Fruit fly (Drosophila melanogaster): ENCODE data around the gene Ten-a.
A peak's percentile ranks its signal among the peaks of the same experiment; 100 is the strongest.

Gene Ten-a

DNA sequence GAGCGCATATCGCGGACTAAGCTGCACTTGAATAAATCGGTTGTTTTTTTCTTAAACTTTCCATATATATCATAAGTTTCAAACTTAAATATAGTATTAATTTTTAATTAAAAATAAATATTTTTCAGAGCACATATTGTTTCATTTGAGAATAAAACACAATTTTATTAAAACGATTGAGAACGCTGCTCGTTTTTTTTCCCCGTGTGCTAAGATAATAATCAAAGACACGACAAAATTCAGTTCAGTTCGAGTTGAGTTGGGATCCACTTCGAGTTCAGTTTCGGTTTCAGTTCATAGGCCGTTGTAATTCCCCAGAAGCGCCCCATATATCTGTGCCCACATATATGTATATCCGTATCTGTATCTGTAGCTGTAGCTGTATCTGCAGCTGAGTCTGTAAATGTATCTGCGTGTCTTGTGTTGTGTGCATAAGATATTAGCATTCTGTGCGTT lies 179.4 kb downstream of the Ten-a start (continued):
- TF ChIP-seq usp (GFP tag; optimal IDR thresholded peaks at IDR 0.05) (no peak), bcd (GFP tag; optimal IDR thresholded peaks at IDR 0.05) (peak; percentile 58), CG12236 (GFP tag; optimal IDR thresholded peaks at IDR 0.05) (no peak), Kr (GFP tag; optimal IDR thresholded peaks at IDR 0.05) (peak; percentile 24), ERR (GFP tag; optimal IDR thresholded peaks at IDR 0.05) (no peak), Atf3 (GFP tag; optimal IDR thresholded peaks at IDR 0.05) (no peak), Xrp1 (GFP tag; IDR thresholded peaks at IDR 0.05) (peak; percentile 87), Awh (GFP tag; IDR thresholded peaks at IDR 0.05) (peak; percentile 57; the same call in 1 of the 2 replicates), CG15601 (tag; optimal IDR thresholded peaks at IDR 0.05) (peak; percentile 81), Fer3 (tag; optimal IDR thresholded peaks at IDR 0.05) (peak; percentile 45), fd64A (GFP tag; optimal IDR thresholded peaks at IDR 0.05) (no peak), NC2β (GFP tag; optimal IDR thresholded peaks at IDR 0.05) (no peak), ssp (GFP tag; IDR thresholded peaks at IDR 0.05) (peak; percentile 62), gcm (GFP tag; optimal IDR thresholded peaks at IDR 0.05) (peak; percentile 77), Bdp1 (GFP tag; optimal IDR thresholded peaks at IDR 0.05) (no peak), HLHmδ (GFP tag; optimal IDR thresholded peaks at IDR 0.05) (no peak), rib (GFP tag; IDR thresholded peaks at IDR 0.05) (no peak), CoRest (tag; optimal IDR thresholded peaks at IDR 0.05) (peak; percentile 79), CG15696 (tag; optimal IDR thresholded peaks at IDR 0.05) (peak; percentile 62), CG16813 (GFP tag; IDR thresholded peaks at IDR 0.05; ENCODE audit: partially characterized antibody) (no peak), Deaf1 (tag; optimal IDR thresholded peaks at IDR 0.05) (peak; percentile 32), Sox102F (GFP tag; optimal IDR thresholded peaks at IDR 0.05) (peak; percentile 80), tgo (GFP tag; IDR thresholded peaks at IDR 0.05) (peak; percentile 80), CG18599 (GFP tag; optimal IDR thresholded peaks at IDR 0.05) (peak; percentile 68), az2 (GFP tag; optimal IDR thresholded peaks at IDR 0.05) (peak; percentile 67), CG1603 (tag; optimal IDR thresholded peaks at IDR 0.05) (no peak), CG4404 (GFP tag; IDR thresholded peaks at IDR 0.05) (peak; percentile 52; the same call in 1 of the 2 replicates), fd102C (GFP tag; optimal IDR thresholded peaks at IDR 0.05) (no peak), lilli (GFP tag; optimal IDR thresholded peaks at IDR 0.05) (peak; percentile 21), MTF-1 (GFP tag; optimal IDR thresholded peaks at IDR 0.05; ENCODE audit: borderline replicate concordance) (no peak), CG2129 (GFP tag; IDR thresholded peaks at IDR 0.05; ENCODE audit: partially characterized antibody) (no peak), Aef1 (GFP tag; IDR thresholded peaks at IDR 0.05) (peak; percentile 59; the same call in 2 of the 3 replicates), CG14710 (tag; optimal IDR thresholded peaks at IDR 0.05) (peak; percentile 76), Hr51 (GFP tag; optimal IDR thresholded peaks at IDR 0.05) (peak in 1 of 2 experiments; percentile 77), CG10366 (GFP tag; IDR thresholded peaks at IDR 0.05) (peak; percentile 72), chif (GFP tag; optimal IDR thresholded peaks at IDR 0.05) (no peak), bab2 (GFP tag; optimal IDR thresholded peaks at IDR 0.05) (no peak), CG11398 (GFP tag; optimal IDR thresholded peaks at IDR 0.05) (no peak), BtbVII (GFP tag; optimal IDR thresholded peaks at IDR 0.05) (peak; percentile 14), slou (GFP tag; optimal IDR thresholded peaks at IDR 0.05) (no peak), Lim3 (GFP tag; IDR thresholded peaks at IDR 0.05) (0 out of 2 replicates have a peak, but pooled peaks have one; percentile 31), CG17186 (GFP tag; optimal IDR thresholded peaks at IDR 0.05) (no peak), HLH4C (GFP tag; IDR thresholded peaks at IDR 0.05; ENCODE audit: partially characterized antibody) (no peak), repo (GFP tag; optimal IDR thresholded peaks at IDR 0.05) (no peak), CG13775 (GFP tag; optimal IDR thresholded peaks at IDR 0.05) (peak; percentile 48), ranshi (GFP tag; IDR thresholded peaks at IDR 0.05) (peak; percentile 60; the same call in 1 of the 2 replicates), unc-4 (GFP tag; IDR thresholded peaks at IDR 0.05; ENCODE audit: partially characterized antibody) (no peak), CG1024 (GFP tag; IDR thresholded peaks at IDR 0.05) (peak; percentile 35; the same call in 1 of the 2 replicates), CG13296 (GFP tag; optimal IDR thresholded peaks at IDR 0.05) (peak; percentile 48), CG10959 (GFP tag; IDR thresholded peaks at IDR 0.05) (peak; percentile 66)
